Worm (Caenorhabditis elegans) whole organism, L3 larva: Measurements from ENCODE around the gene Y39G8B.5.

Experiments used
- ama-1 ChIP-seq: fragments of 150-350 bp; optimal IDR thresholded peaks from 2 replicates; lab custom pipeline; 2018
- elt-3 ChIP-seq, 3 experiments: fragments of 150-350 bp in 1 of 3; sonication (generic microtip) in 2 of 3; optimal IDR thresholded peaks; 2 replicates in 2 of 3; 4 replicates in 1 of 3; lab custom pipeline; 2014 to 2017; ENCODE audit warnings: missing biosample characterization in 3 of 3, missing genetic modification characterization in 3 of 3
- mdl-1 ChIP-seq: fragments of 150-350 bp; optimal IDR thresholded peaks from 2 replicates; lab custom pipeline; 2014; ENCODE audit warnings: missing biosample characterization, missing genetic modification characterization
- nfya-1 ChIP-seq: sonication (generic microtip); optimal IDR thresholded peaks from 2 replicates; lab custom pipeline; 2017; ENCODE audit warnings: missing genetic modification characterization, mild to moderate bottlenecking, missing compliant biosample characterization, antibody characterized with exemption, moderate library complexity; ENCODE audit not compliant: insufficient read depth
- skn-1 ChIP-seq: fragments of 150-350 bp; optimal IDR thresholded peaks from 2 replicates; lab custom pipeline; 2014; ENCODE audit warnings: missing biosample characterization, missing genetic modification characterization
- tbx-2 ChIP-seq: sonication (generic microtip); optimal IDR thresholded peaks from 2 replicates; lab custom pipeline; 2016; ENCODE audit warnings: mild to moderate bottlenecking, missing genetic modification characterization, missing compliant biosample characterization
- zag-1 ChIP-seq: fragments of 150-350 bp; optimal IDR thresholded peaks from 2 replicates; lab custom pipeline; 2014; ENCODE audit warnings: missing biosample characterization, missing genetic modification characterization

DNA sequence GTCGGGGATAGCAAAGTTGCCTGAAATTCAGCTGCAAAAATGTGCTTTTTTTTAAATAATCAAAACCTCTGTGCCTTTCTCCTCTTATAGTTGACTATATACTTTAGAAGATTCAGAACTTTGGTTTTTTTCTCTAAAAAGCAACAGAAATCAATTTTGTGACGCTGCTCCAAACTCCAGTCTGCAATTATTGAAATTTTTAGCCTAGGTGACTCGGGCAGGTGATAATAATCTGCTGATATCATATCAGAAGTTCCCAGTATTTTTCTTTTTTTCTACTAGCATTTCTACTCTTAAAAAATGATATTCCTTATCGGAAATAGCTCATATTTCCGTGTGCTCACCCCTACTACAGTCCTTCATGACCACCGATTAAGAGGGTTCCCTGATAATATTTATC is 42.4 kb downstream of the Y39G8B.5 start, which contains the start of gene sre-44:
- TF ChIP-seq elt-3 (tag; optimal IDR thresholded peaks at IDR 0.05; lab: Kevin White, UChicago) (no peak), nfya-1 (tag; lab: Kevin White, UChicago) (no peak), skn-1 (tag; lab: Kevin White, UChicago) (no peak), zag-1 (tag; lab: Kevin White, UChicago) (no peak), ama-1 (no peak), mdl-1 (no peak), tbx-2 (no peak)
